Fruit fly (Drosophila melanogaster): ENCODE measurements around the gene Cpr67B.

Gene Cpr67B

dm6 chr3L:9422636-9423419 lies 18.2 kb downstream of the Cpr67B start, which contains the start of gene aay (continued):
- TF ChIP-seq Adf1 (GFP tag; IDR thresholded peaks at IDR 0.05) = peak; percentile 87
- peak; percentile 97 for TF ChIP-seq CG5953 (GFP tag; IDR thresholded peaks at IDR 0.05)
- TF ChIP-seq CHES-1-like (GFP tag; optimal IDR thresholded peaks at IDR 0.05) = peak; percentile 97
- TF ChIP-seq Ravus (GFP tag; IDR thresholded peaks at IDR 0.05) = peak; percentile 96
- TF ChIP-seq zen2 (GFP tag; IDR thresholded peaks at IDR 0.05; ENCODE audit: partially characterized antibody) = no peak
- peak; percentile 19 to 83 for TF ChIP-seq tll (GFP tag; optimal IDR thresholded peaks at IDR 0.05)
- peak; percentile 96 for TF ChIP-seq Lhr (GFP tag; optimal IDR thresholded peaks at IDR 0.05)
- TF ChIP-seq CG6654 (GFP tag; optimal IDR thresholded peaks at IDR 0.05) = peak; percentile 91
- peak; percentile 97 for TF ChIP-seq NC2α (GFP tag; optimal IDR thresholded peaks at IDR 0.05)
- no peak for TF ChIP-seq D (optimal IDR thresholded peaks at IDR 0.05)
- TF ChIP-seq D (GFP tag; optimal IDR thresholded peaks at IDR 0.05) = peak; percentile 99
- peak; percentile 99 for TF ChIP-seq ATbp (GFP tag; optimal IDR thresholded peaks at IDR 0.05)
- peak; percentile 83 for TF ChIP-seq ftz-f1 (GFP tag; optimal IDR thresholded peaks at IDR 0.05)
- TF ChIP-seq HLH3B (GFP tag; IDR thresholded peaks at IDR 0.05) = peak; percentile 98
- no peak for TF ChIP-seq Sin3A (optimal IDR thresholded peaks at IDR 0.05)
- TF ChIP-seq Dek (tag; optimal IDR thresholded peaks at IDR 0.05) = peak; percentile 99
- no peak for TF ChIP-seq tna (GFP tag; IDR thresholded peaks at IDR 0.05; ENCODE audit: partially characterized antibody)
- peak; percentile 95 for TF ChIP-seq CG10565 (GFP tag; optimal IDR thresholded peaks at IDR 0.05)
- no peak for TF ChIP-seq HLHmδ (GFP tag; optimal IDR thresholded peaks at IDR 0.05)
- peak; percentile 96 for TF ChIP-seq CG11085 (GFP tag; IDR thresholded peaks at IDR 0.05)
- TF ChIP-seq ac (GFP tag; optimal IDR thresholded peaks at IDR 0.05) = peak; percentile 98
- peak; percentile 99 for TF ChIP-seq CG17359 (tag; optimal IDR thresholded peaks at IDR 0.05)
- TF ChIP-seq CG34422 (GFP tag; IDR thresholded peaks at IDR 0.05) = peak; percentile 98
- TF ChIP-seq CG10959 (GFP tag; IDR thresholded peaks at IDR 0.05) = peak; percentile 98
- TF ChIP-seq CG15073 (GFP tag; optimal IDR thresholded peaks at IDR 0.05) = peak; percentile 88
- peak; percentile 84 for TF ChIP-seq CG4360 (GFP tag; IDR thresholded peaks at IDR 0.05)
- peak; percentile 93 for TF ChIP-seq Elba2 (GFP tag; optimal IDR thresholded peaks at IDR 0.05)
- peak; percentile 97 for TF ChIP-seq tx (GFP tag; optimal IDR thresholded peaks at IDR 0.05)
- peak; percentile 93 for TF ChIP-seq dimm (GFP tag; IDR thresholded peaks at IDR 0.05)
- peak; percentile 78 for TF ChIP-seq disco-r (GFP tag; optimal IDR thresholded peaks at IDR 0.05)
- peak; percentile 97 for TF ChIP-seq Gug (GFP tag; IDR thresholded peaks at IDR 0.05)
- TF ChIP-seq salm (tag; optimal IDR thresholded peaks at IDR 0.05) = peak; percentile 99
- TF ChIP-seq chif (GFP tag; optimal IDR thresholded peaks at IDR 0.05) = peak; percentile 97 to 99
- TF ChIP-seq danr (GFP tag; IDR thresholded peaks at IDR 0.05) = peak; percentile 97
- peak; percentile 96 for TF ChIP-seq gt (GFP tag; IDR thresholded peaks at IDR 0.05)
- TF ChIP-seq Myb (GFP tag; optimal IDR thresholded peaks at IDR 0.05) = peak; percentile 86
- TF ChIP-seq pum (GFP tag; optimal IDR thresholded peaks at IDR 0.05) = peak; percentile 96
- peak; percentile 97 for TF ChIP-seq CG2889 (GFP tag; IDR thresholded peaks at IDR 0.05)
- TF ChIP-seq Nf-YB (GFP tag; optimal IDR thresholded peaks at IDR 0.05) = peak; percentile 92
- TF ChIP-seq amos (GFP tag; IDR thresholded peaks at IDR 0.05; ENCODE audit: partially characterized antibody) = no peak
- peak; percentile 100 for TF ChIP-seq CG12391 (tag; optimal IDR thresholded peaks at IDR 0.05)
- no peak for TF ChIP-seq sna (GFP tag; IDR thresholded peaks at IDR 0.05; ENCODE audit: partially characterized antibody)
- TF ChIP-seq nom (GFP tag; optimal IDR thresholded peaks at IDR 0.05) = peak; percentile 94
- peak; percentile 100 for TF ChIP-seq Ets65A (GFP tag)
- TF ChIP-seq HLH54F (GFP tag; optimal IDR thresholded peaks at IDR 0.05) = peak; percentile 98
- peak; percentile 99 for TF ChIP-seq Sox100B (GFP tag; optimal IDR thresholded peaks at IDR 0.05)
- TF ChIP-seq CG12104 (GFP tag; optimal IDR thresholded peaks at IDR 0.05) = peak; percentile 98
- TF ChIP-seq CG8478 (optimal IDR thresholded peaks at IDR 0.05) = no peak
- peak; percentile 97 for TF ChIP-seq CG13894 (tag; optimal IDR thresholded peaks at IDR 0.05)
- peak; percentile 98 for TF ChIP-seq odd (GFP tag; optimal IDR thresholded peaks at IDR 0.05)
